Fruit fly (Drosophila melanogaster) whole organism: ENCODE measurements around the gene Tango10.

Experiments used
- CG8478 ChIP-seq: fragments of >200 bp; optimal IDR thresholded peaks from 2 replicates; lab custom pipeline; 2018; ENCODE audit warnings: inconsistent platforms
- Dll ChIP-seq: fragments of >200 bp; optimal IDR thresholded peaks from 2 replicates; lab custom pipeline; 2017
- EcR ChIP-seq, 2 experiments: fragments of >200 bp; optimal IDR thresholded peaks; 2 replicates each; lab custom pipeline; 2017; ENCODE audit warnings: missing biosample characterization in 2 of 2, missing genetic modification characterization in 2 of 2, missing genetic modification reagents in 2 of 2
- pan ChIP-seq: fragments of >200 bp; optimal IDR thresholded peaks from 2 replicates; lab custom pipeline; 2017
- psq ChIP-seq: fragments of >200 bp; optimal IDR thresholded peaks from 2 replicates; lab custom pipeline; 2017
- usp ChIP-seq: fragments of >200 bp; optimal IDR thresholded peaks from 2 replicates; lab custom pipeline; 2017; ENCODE audit warnings: missing biosample characterization, missing genetic modification characterization, mixed read lengths

- TF ChIP-seq pan (lab: Kevin White, UChicago) (no peak), usp (GFP tag; lab: Kevin White, UChicago) (no peak), CG8478 (lab: Kevin White, UChicago) (no peak), psq (lab: Kevin White, UChicago) (no peak), Dll (lab: Kevin White, UChicago) (no peak), EcR (GFP tag; optimal IDR thresholded peaks at IDR 0.05; lab: Kevin White, UChicago) (no peak)
Observed at dm6 chrX:11695883-11696211, 24.2 kb upstream of the Tango10 start.
